Fruit fly (Drosophila melanogaster) whole organism, embryonic: ENCODE results near the gene tw.

Experiments
- ATbp ChIP-seq: fragments of 200-800 bp; sonication (Bioruptor generic); optimal IDR thresholded peaks from 2 replicates; lab custom pipeline; 2017; ENCODE audit warnings: missing biosample characterization, mild to moderate bottlenecking, missing genetic modification characterization, missing genetic modification reagents
- Adf1 ChIP-seq: fragments of 200-800 bp; sonication (Bioruptor generic); IDR thresholded peaks from 2 replicates; pipeline ENCODE4 v1.3.6; 2022; ENCODE audit warnings: missing biosample characterization, missing genetic modification characterization
- BtbVII ChIP-seq: fragments of 200-800 bp; sonication (Bioruptor generic); optimal IDR thresholded peaks from 3 replicates; lab custom pipeline; 2017; ENCODE audit warnings: missing biosample characterization, mild to moderate bottlenecking, missing genetic modification characterization
- CG1024 ChIP-seq: fragments of 200-800 bp; sonication (Bioruptor generic); IDR thresholded peaks from 2 replicates; pipeline ENCODE4 v1.3.6; 2022; ENCODE audit warnings: missing biosample characterization, missing genetic modification characterization
- CG10959 ChIP-seq: fragments of 200-800 bp; sonication (Bioruptor generic); IDR thresholded peaks from 2 replicates; pipeline ENCODE4 v1.3.6; 2022; ENCODE audit warnings: missing biosample characterization, missing genetic modification characterization
- CG12071 ChIP-seq: fragments of 200-800 bp; sonication (Bioruptor generic); optimal IDR thresholded peaks from 3 replicates; lab custom pipeline; 2018; ENCODE audit warnings: missing biosample characterization, mild to moderate bottlenecking, missing genetic modification characterization
- CG15514 ChIP-seq: fragments of 200-800 bp; sonication (Bioruptor generic); optimal IDR thresholded peaks from 3 replicates; lab custom pipeline; 2017; ENCODE audit warnings: missing biosample characterization, missing genetic modification characterization, mild to moderate bottlenecking, moderate library complexity, missing genetic modification reagents
- CG1603 ChIP-seq: fragments of 200-800 bp; sonication (Bioruptor generic); optimal IDR thresholded peaks from 2 replicates; lab custom pipeline; 2019; ENCODE audit warnings: missing biosample characterization, mild to moderate bottlenecking, missing genetic modification characterization, moderate library complexity
- CG17359 ChIP-seq: fragments of 200-800 bp; sonication (Bioruptor generic); optimal IDR thresholded peaks from 3 replicates; lab custom pipeline; 2018; ENCODE audit warnings: missing biosample characterization, mild to moderate bottlenecking, missing genetic modification characterization, moderate library complexity
- CG18619 ChIP-seq: fragments of 200-800 bp; sonication (Bioruptor generic); optimal IDR thresholded peaks from 3 replicates; lab custom pipeline; 2017; ENCODE audit warnings: missing biosample characterization, mild to moderate bottlenecking, missing genetic modification characterization
- CG31388 ChIP-seq: fragments of 200-800 bp; sonication (Bioruptor generic); optimal IDR thresholded peaks from 2 replicates; lab custom pipeline; 2016; ENCODE audit warnings: missing biosample characterization, missing genetic modification characterization
- CG3838 ChIP-seq: fragments of 200-800 bp; sonication (Bioruptor generic); optimal IDR thresholded peaks from 3 replicates; lab custom pipeline; 2016; ENCODE audit warnings: missing biosample characterization, missing genetic modification characterization
- CG8478 ChIP-seq: fragments of >200 bp; optimal IDR thresholded peaks from 2 replicates; lab custom pipeline; 2018
- CG9609 ChIP-seq: fragments of 200-800 bp; sonication (Bioruptor generic); optimal IDR thresholded peaks from 3 replicates; lab custom pipeline; 2016; ENCODE audit warnings: missing biosample characterization, missing genetic modification characterization
- Drgx ChIP-seq: fragments of 200-800 bp; sonication (Bioruptor generic); IDR thresholded peaks from 2 replicates; pipeline ENCODE4 v1.3.6; 2022; ENCODE audit warnings: missing biosample characterization, missing genetic modification characterization
- Lpt ChIP-seq: fragments of >200 bp; optimal IDR thresholded peaks from 2 replicates; lab custom pipeline; 2018; ENCODE audit warnings: missing biosample characterization, missing genetic modification characterization
- Meics ChIP-seq: fragments of 200-800 bp; sonication (Bioruptor generic); optimal IDR thresholded peaks from 2 replicates; lab custom pipeline; 2017; ENCODE audit warnings: missing biosample characterization, mild to moderate bottlenecking, missing genetic modification characterization
- Nf-YB ChIP-seq: fragments of 200-800 bp; sonication (Bioruptor generic); optimal IDR thresholded peaks from 3 replicates; lab custom pipeline; 2019; ENCODE audit warnings: missing biosample characterization, mild to moderate bottlenecking, missing genetic modification characterization, moderate library complexity
- Rfx ChIP-seq: fragments of 200-800 bp; sonication (Bioruptor generic); IDR thresholded peaks from 2 replicates; pipeline ENCODE4 v1.3.6; 2022; ENCODE audit warnings: missing biosample characterization, missing genetic modification characterization
- Side ChIP-seq: fragments of 200-800 bp; sonication (Bioruptor generic); optimal IDR thresholded peaks from 2 replicates; lab custom pipeline; 2016; ENCODE audit warnings: missing biosample characterization, missing genetic modification characterization
- Usf ChIP-seq: fragments of 200-800 bp; sonication (Bioruptor generic); optimal IDR thresholded peaks from 2 replicates; lab custom pipeline; 2017; ENCODE audit warnings: missing genotype, missing biosample characterization, missing genetic modification characterization
- bab2 ChIP-seq: fragments of 200-800 bp; sonication (Bioruptor generic); optimal IDR thresholded peaks from 2 replicates; lab custom pipeline; 2016; ENCODE audit warnings: missing biosample characterization, missing genetic modification characterization
- bcd ChIP-seq: fragments of 200-800 bp; sonication (Bioruptor generic); optimal IDR thresholded peaks from 2 replicates; lab custom pipeline; 2017; ENCODE audit warnings: missing biosample characterization, mild to moderate bottlenecking, missing genetic modification characterization
- cas ChIP-seq: fragments of 200-800 bp; sonication (Bioruptor generic); IDR thresholded peaks from 2 replicates; pipeline ENCODE4 v1.3.6; 2022; ENCODE audit warnings: missing biosample characterization, missing genetic modification characterization
- chn ChIP-seq: fragments of 200-800 bp; sonication (Bioruptor generic); optimal IDR thresholded peaks from 2 replicates; lab custom pipeline; 2016; ENCODE audit warnings: missing biosample characterization, missing genetic modification characterization
- crp ChIP-seq, 2 experiments: fragments of 200-800 bp; sonication (Bioruptor generic); optimal IDR thresholded peaks; 2 replicates in 1 of 2; 3 replicates in 1 of 2; lab custom pipeline; 2017; ENCODE audit warnings: missing biosample characterization in 2 of 2, missing genetic modification characterization in 2 of 2, mild to moderate bottlenecking in 1 of 2, moderate library complexity in 1 of 2
- dmrt99B ChIP-seq: fragments of 200-800 bp; sonication (Bioruptor generic); optimal IDR thresholded peaks from 2 replicates; lab custom pipeline; 2018; ENCODE audit warnings: missing biosample characterization, mild to moderate bottlenecking, missing genetic modification characterization, moderate library complexity
- fd102C ChIP-seq: fragments of 200-800 bp; sonication (Bioruptor generic); optimal IDR thresholded peaks from 2 replicates; lab custom pipeline; 2018; ENCODE audit warnings: missing biosample characterization, mild to moderate bottlenecking, missing genetic modification characterization, moderate library complexity
- gsb ChIP-seq: fragments of 200-800 bp; sonication (Bioruptor generic); IDR thresholded peaks from 2 replicates; pipeline ENCODE4 v1.3.6; 2022; ENCODE audit warnings: missing biosample characterization, missing genetic modification characterization
- lab ChIP-seq: fragments of 200-800 bp; sonication (Bioruptor generic); optimal IDR thresholded peaks from 3 replicates; lab custom pipeline; 2017; ENCODE audit warnings: missing biosample characterization, missing genetic modification characterization, mild to moderate bottlenecking, moderate library complexity, missing genetic modification reagents
- mirr ChIP-seq: fragments of 200-800 bp; sonication (Bioruptor generic); optimal IDR thresholded peaks from 3 replicates; lab custom pipeline; 2018; ENCODE audit warnings: missing biosample characterization, mild to moderate bottlenecking, missing genetic modification characterization
- nau ChIP-seq: fragments of 200-800 bp; sonication (Bioruptor generic); optimal IDR thresholded peaks from 3 replicates; lab custom pipeline; 2017; ENCODE audit warnings: missing biosample characterization, mild to moderate bottlenecking, missing genetic modification characterization, missing genetic modification reagents
- otp ChIP-seq: fragments of 200-800 bp; sonication (Bioruptor generic); IDR thresholded peaks from 3 replicates; pipeline ENCODE4, ENCODE4 v1.3.6; 2022; ENCODE audit warnings: missing biosample characterization, missing genetic modification characterization
- pan ChIP-seq, 4 experiments: fragments of >200 bp in 3 of 4; fragments of 200-800 bp in 1 of 4; sonication (Bioruptor generic) in 1 of 4; optimal IDR thresholded peaks in 3 of 4; IDR thresholded peaks in 1 of 4; 2 replicates each; pipeline versions ENCODE4 v1.3.6 to Lab custom; 2017 to 2022; ENCODE audit warnings: missing biosample characterization in 2 of 4, missing genetic modification characterization in 2 of 4, mixed read lengths in 1 of 4
- pb ChIP-seq: fragments of 200-800 bp; sonication (Bioruptor generic); optimal IDR thresholded peaks from 3 replicates; lab custom pipeline; 2016; ENCODE audit warnings: missing biosample characterization, missing genetic modification characterization
- pho ChIP-seq: fragments of 200-800 bp; sonication (Bioruptor generic); optimal IDR thresholded peaks from 2 replicates; lab custom pipeline; 2016; ENCODE audit warnings: missing biosample characterization, missing genetic modification characterization
- run ChIP-seq: fragments of 200-800 bp; sonication (Bioruptor generic); optimal IDR thresholded peaks from 3 replicates; lab custom pipeline; 2018; ENCODE audit warnings: missing biosample characterization, mild to moderate bottlenecking, missing genetic modification characterization
- scrt ChIP-seq: fragments of 200-800 bp; sonication (Bioruptor generic); optimal IDR thresholded peaks from 2 replicates; lab custom pipeline; 2018; ENCODE audit warnings: missing biosample characterization, mild to moderate bottlenecking, missing genetic modification characterization, moderate library complexity
- sens ChIP-seq: fragments of 200-800 bp; sonication (Bioruptor generic); peaks from one replicate; lab custom pipeline; 2016; ENCODE audit warnings: missing biosample characterization, missing genetic modification characterization
- sens-2 ChIP-seq: fragments of 200-800 bp; sonication (Bioruptor generic); IDR thresholded peaks from 2 replicates; pipeline ENCODE4 v1.3.6; 2022; ENCODE audit warnings: missing biosample characterization, missing genetic modification characterization
- seq ChIP-seq: fragments of 200-800 bp; sonication (Bioruptor generic); IDR thresholded peaks from 2 replicates; pipeline ENCODE4 v1.3.6; 2022; ENCODE audit warnings: missing biosample characterization, missing genetic modification characterization
- shn ChIP-seq: fragments of 200-800 bp; sonication (Bioruptor generic); optimal IDR thresholded peaks from 3 replicates; lab custom pipeline; 2016; ENCODE audit warnings: missing biosample characterization, missing genetic modification characterization
- slou ChIP-seq: fragments of 200-800 bp; sonication (Bioruptor generic); optimal IDR thresholded peaks from 3 replicates; lab custom pipeline; 2016; ENCODE audit warnings: missing biosample characterization, missing genetic modification characterization
- sob ChIP-seq: fragments of 200-800 bp; sonication (Bioruptor generic); IDR thresholded peaks from 2 replicates; pipeline ENCODE4 v1.3.6; 2022; ENCODE audit warnings: missing biosample characterization, missing genetic modification characterization
- sqz ChIP-seq: fragments of 200-800 bp; sonication (Bioruptor generic); optimal IDR thresholded peaks from 3 replicates; lab custom pipeline; 2018; ENCODE audit warnings: missing biosample characterization, mild to moderate bottlenecking, missing genetic modification characterization
- tll ChIP-seq, 2 experiments: fragments of 200-800 bp in 1 of 2; fragments of >200 bp in 1 of 2; sonication (Bioruptor generic) in 1 of 2; optimal IDR thresholded peaks; 2 replicates each; lab custom pipeline; 2017 to 2019; ENCODE audit warnings: missing biosample characterization in 2 of 2, missing genetic modification characterization in 2 of 2, mild to moderate bottlenecking in 1 of 2, moderate library complexity in 1 of 2
- trh ChIP-seq: fragments of 200-800 bp; sonication (Bioruptor generic); optimal IDR thresholded peaks from 2 replicates; lab custom pipeline; 2016; ENCODE audit warnings: missing biosample characterization, missing genetic modification characterization
- unc-4 ChIP-seq: fragments of 200-800 bp; sonication (Bioruptor generic); IDR thresholded peaks from 2 replicates; pipeline ENCODE4 v1.3.6; 2022; ENCODE audit warnings: missing biosample characterization, missing genetic modification characterization; ENCODE audit not compliant: partially characterized antibody
- wek ChIP-seq: fragments of 200-800 bp; sonication (Bioruptor generic); optimal IDR thresholded peaks from 3 replicates; lab custom pipeline; 2018; ENCODE audit warnings: missing biosample characterization, mild to moderate bottlenecking, missing genetic modification characterization, moderate library complexity
- z ChIP-seq: fragments of 200-800 bp; sonication (Bioruptor generic); IDR thresholded peaks from 3 replicates; pipeline ENCODE4 v1.3.6; 2022; ENCODE audit warnings: missing biosample characterization, missing genetic modification characterization
- zfh1 ChIP-seq: fragments of 200-800 bp; sonication (Bioruptor generic); IDR thresholded peaks from 3 replicates; pipeline ENCODE4 v1.3.6; 2022; ENCODE audit warnings: missing biosample characterization, missing genetic modification characterization

The tw gene

DNA sequence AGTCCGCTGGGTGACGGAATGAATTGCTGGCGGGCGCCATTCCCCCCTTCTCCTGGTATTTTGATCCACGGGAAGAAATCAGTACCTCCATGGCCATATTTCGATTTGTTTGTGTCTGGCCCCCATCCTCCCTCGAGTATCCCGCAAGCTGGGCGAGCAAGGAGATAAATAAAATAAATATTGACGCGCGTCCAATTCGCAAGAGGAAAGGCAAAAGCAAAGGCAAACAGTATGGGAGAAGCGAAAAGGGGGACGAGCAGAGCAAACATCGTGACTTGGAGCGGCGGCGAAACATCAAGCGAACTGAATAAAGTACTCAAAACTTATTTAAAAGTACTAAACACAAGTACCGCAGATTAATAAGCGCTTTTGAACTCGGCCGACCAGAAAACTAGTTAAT is 16.6 kb upstream of the tw start (continued):
- TF ChIP-seq tll (GFP tag; optimal IDR thresholded peaks at IDR 0.05; lab: Kevin White, UChicago) (no peak), Rfx (no peak), pho (GFP tag; lab: Kevin White, UChicago) (peak; percentile 8), BtbVII (GFP tag; lab: Kevin White, UChicago) (no peak), CG10959 (GFP tag; lab: Robert Waterston, UW) (no peak), CG31388 (GFP tag; lab: Kevin White, UChicago) (no peak), pb (GFP tag; lab: Kevin White, UChicago) (no peak), CG1603 (peak; percentile 17), fd102C (no peak), pan (optimal IDR thresholded peaks at IDR 0.05; lab: Kevin White, UChicago) (no peak), pan (GFP tag; optimal IDR thresholded peaks at IDR 0.05 in 1 of 2, IDR thresholded peaks at IDR 0.05 in 1 of 2) (peak in 1 of 2 experiments; percentile 19), CG9609 (no peak), sens-2 (GFP tag; lab: Robert Waterston, UW) (no peak), CG3838 (GFP tag; lab: Kevin White, UChicago) (no peak), Lpt (GFP tag; lab: Kevin White, UChicago) (no peak), Side (GFP tag; lab: Kevin White, UChicago) (no peak), unc-4 (no peak), mirr (GFP tag; lab: Kevin White, UChicago) (no peak), dmrt99B (tag; lab: Kevin White, UChicago) (no peak), Adf1 (GFP tag; lab: Robert Waterston, UW) (no peak), CG18619 (GFP tag; lab: Kevin White, UChicago) (no peak), Meics (GFP tag; lab: Kevin White, UChicago) (peak; percentile 14), sens (GFP tag; lab: Kevin White, UChicago) (peak; percentile 66), otp (GFP tag; lab: Robert Waterston, UW) (no peak), Nf-YB (no peak), cas (GFP tag; lab: Robert Waterston, UW) (no peak), sob (GFP tag; lab: Robert Waterston, UW) (no peak), ATbp (GFP tag; lab: Kevin White, UChicago) (peak; percentile 64), trh (GFP tag; lab: Kevin White, UChicago) (no peak), gsb (GFP tag; lab: Robert Waterston, UW) (no peak), bab2 (GFP tag; lab: Kevin White, UChicago) (no peak), lab (GFP tag; lab: Kevin White, UChicago) (peak; percentile 51), shn (GFP tag; lab: Kevin White, UChicago) (no peak), chn (GFP tag; lab: Kevin White, UChicago) (no peak), CG12071 (peak; percentile 11), bcd (GFP tag; lab: Kevin White, UChicago) (no peak), CG1024 (no peak), sqz (GFP tag; lab: Kevin White, UChicago) (no peak), scrt (GFP tag; lab: Kevin White, UChicago) (peak; percentile 6), run (tag; lab: Kevin White, UChicago) (no peak), CG8478 (lab: Kevin White, UChicago) (no peak), Usf (GFP tag; lab: Kevin White, UChicago) (no peak), CG15514 (peak; percentile 20), nau (GFP tag; lab: Kevin White, UChicago) (peak; percentile 29), Drgx (GFP tag; lab: Robert Waterston, UW) (0 out of 2 replicates have a peak, but pooled peaks have one; percentile 15), crp (GFP tag; optimal IDR thresholded peaks at IDR 0.05; lab: Kevin White, UChicago) (no peak), seq (GFP tag; lab: Robert Waterston, UW) (no peak), slou (GFP tag; lab: Kevin White, UChicago) (no peak), zfh1 (GFP tag; lab: Robert Waterston, UW) (no peak), wek (GFP tag; lab: Kevin White, UChicago) (peak; percentile 33), CG17359 (tag; lab: Kevin White, UChicago) (peak; percentile 12), z (GFP tag; lab: Robert Waterston, UW) (0 out of 3 replicates have a peak, but pooled peaks have one; percentile 11)
